Worm (Caenorhabditis elegans) whole organism, dauer: ENCODE data around the gene C15H9.4.

Experiments
- unc-62 ChIP-seq: sonication (generic microtip); optimal IDR thresholded peaks from 2 replicates; lab custom pipeline; 2017; ENCODE audit warnings: missing biosample characterization, missing genetic modification reagents, missing genetic modification characterization

C15H9.4 gene

ce11 chrX:6090779-6091178, 6.7 kb upstream of the C15H9.4 start:
- no peak for TF ChIP-seq unc-62 (GFP tag; lab: Kevin White, UChicago)

DNA sequence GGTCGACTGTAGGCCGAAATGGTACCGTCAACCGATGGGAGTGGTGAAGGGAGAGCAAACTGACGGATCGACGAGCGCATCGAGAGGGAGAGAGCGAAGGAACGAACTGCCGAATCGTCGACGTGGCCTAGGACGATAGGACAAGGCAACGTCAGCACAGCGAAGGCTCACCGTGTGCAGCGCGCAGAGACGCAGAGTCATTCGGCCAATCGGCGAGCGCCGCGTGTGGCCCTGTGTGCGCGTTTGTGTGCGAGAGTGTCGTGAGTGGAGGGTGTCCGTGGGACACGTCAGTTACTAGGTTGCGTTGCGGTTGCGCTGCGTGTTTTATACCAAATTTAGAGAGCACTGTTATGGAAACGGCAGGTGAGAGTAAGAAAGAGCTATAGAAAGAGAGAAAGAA, 5.5 kb upstream of the C15H9.4 start, which contains the start of gene hsp-3:
Gene hsp-3 (minus strand): TSS at position 158 of the 400 bp plus-strand sequence.
- TF ChIP-seq unc-62 (GFP tag; lab: Kevin White, UChicago): no peak

DNA sequence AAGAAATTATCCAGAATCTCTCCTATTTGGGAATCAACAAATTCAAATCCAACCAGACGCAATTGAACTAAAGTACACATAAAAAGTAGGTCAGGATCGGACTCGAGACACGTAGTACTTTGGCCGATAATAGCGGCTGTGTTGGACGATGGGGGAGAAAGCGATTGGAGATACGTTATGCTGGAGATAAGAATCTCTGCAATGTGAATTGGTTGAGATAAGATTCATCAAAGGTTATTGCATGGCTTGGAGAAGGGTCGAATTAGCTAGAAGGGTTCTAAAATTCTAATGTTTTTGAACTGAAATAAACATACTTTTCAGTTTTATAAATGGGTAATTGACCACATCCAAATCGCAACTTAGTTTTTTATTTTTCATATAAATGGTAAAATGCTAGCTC, 4.9 kb upstream of the C15H9.4 start:
- no peak for TF ChIP-seq unc-62 (GFP tag; lab: Kevin White, UChicago)

DNA sequence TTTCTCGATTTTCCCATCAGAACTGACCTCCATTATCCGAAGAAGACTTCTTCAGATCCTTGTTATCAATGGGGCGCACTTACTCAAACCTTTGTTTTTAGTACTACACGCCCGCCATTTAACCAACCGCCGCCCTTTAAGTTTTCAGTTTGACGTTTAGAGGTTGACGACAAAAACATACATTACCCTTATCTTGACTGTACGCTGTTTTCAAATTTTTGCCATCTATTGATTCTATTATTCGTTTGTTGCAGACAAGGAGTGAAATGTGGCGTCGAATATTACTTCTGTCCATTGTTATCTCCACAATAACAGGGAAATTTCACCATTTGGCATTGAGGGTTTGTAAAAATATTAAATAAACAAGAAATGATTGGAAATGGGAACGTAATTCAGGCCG, 4.4 kb upstream of the C15H9.4 start, which contains the start of gene C15H9.5:
Gene C15H9.5 (plus strand): TSS at position 255 of the 400 bp plus-strand sequence.
- no peak for TF ChIP-seq unc-62 (GFP tag; lab: Kevin White, UChicago)

ce11 chrX:6098420-6098819, 977 bp downstream of the C15H9.4 start:
- no peak for TF ChIP-seq unc-62 (GFP tag; lab: Kevin White, UChicago)

DNA sequence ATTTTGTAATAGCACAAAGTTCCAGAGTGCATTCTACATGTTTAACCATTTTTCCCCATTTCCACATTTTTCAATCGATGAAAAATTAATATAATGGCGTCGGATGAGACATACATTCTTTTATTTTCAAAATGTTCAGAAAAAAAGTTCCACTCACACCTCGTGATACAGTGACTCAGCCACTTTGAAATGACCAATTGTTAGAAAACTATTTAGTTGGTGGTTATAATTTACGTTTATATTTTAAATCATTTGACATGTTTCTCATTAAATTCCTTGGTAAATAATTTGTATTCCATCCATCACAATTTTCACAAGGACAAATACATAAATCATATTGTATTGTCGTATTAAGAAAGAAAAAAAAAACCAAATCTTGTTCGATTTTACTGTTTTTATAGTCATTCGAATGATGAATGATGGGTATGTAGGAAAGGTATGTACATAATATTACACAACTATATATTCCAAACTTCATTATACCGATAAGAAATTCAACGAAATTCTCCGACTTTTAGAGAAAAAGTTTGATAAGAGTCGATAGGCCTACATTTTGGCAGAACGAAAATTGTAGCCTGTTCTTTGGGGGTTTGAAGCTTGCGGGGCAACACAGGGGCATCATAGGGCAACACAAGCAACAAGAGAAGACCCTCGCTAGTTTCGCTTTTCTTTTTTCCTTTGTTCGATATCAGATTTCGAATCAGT, 3.1 kb downstream of the C15H9.4 start:
- no peak for TF ChIP-seq unc-62 (GFP tag; lab: Kevin White, UChicago)

- no peak for TF ChIP-seq unc-62 (GFP tag; lab: Kevin White, UChicago)
Observed at ce11 chrX:6103297-6103696, 5.9 kb downstream of the C15H9.4 start, which contains the start of gene C15H9.11. TSS of gene C15H9.11 (minus strand) at chrX:6103397.

DNA sequence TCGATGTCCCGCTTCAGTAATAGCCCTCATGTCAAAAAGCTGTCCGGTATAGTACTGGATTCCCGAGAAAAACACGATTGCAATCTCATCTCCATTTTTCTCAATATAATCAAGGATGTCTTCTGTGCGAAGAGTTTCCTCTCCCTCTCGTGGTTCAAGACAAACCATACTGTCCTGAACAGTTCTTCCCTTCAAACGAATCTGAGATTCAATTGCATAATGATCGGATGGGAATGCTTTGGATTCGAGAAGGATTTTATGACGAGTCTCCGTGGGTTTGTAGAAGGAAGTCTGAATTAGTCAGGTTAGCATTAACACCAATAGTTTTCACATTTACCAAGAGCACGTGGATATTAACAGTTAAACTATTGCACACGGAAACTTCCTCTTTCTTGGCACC, 10.5 kb downstream of the C15H9.4 start:
- no peak for TF ChIP-seq unc-62 (GFP tag; lab: Kevin White, UChicago)

- no peak for TF ChIP-seq unc-62 (GFP tag; lab: Kevin White, UChicago)
Observed at ce11 chrX:6109288-6109770, 11.9 kb downstream of the C15H9.4 start, which contains the start of gene kynu-1. TSS of gene kynu-1 (minus strand) at chrX:6109338.

DNA sequence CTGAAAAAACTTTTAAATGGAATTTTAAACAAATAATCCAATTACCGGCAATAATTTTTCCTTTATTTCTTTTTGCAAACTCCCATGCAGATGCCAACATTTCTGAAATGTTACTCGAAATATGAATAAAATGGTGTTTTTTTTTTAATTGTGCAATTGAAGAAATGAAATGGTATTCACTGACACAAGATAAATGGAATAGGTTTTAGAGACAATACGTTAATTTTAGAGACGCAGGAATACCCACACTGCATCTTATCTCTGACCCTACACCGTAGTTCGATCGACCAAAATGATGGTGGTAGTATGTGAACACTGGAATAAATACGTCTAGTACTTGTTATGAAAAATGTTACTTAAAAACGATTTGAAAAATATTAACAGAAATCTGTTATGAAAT, 15.4 kb downstream of the C15H9.4 start, which contains the start of gene prx-3:
Gene prx-3 (minus strand): TSS at position 101 of the 400 bp plus-strand sequence.
- no peak for TF ChIP-seq unc-62 (GFP tag; lab: Kevin White, UChicago)

DNA sequence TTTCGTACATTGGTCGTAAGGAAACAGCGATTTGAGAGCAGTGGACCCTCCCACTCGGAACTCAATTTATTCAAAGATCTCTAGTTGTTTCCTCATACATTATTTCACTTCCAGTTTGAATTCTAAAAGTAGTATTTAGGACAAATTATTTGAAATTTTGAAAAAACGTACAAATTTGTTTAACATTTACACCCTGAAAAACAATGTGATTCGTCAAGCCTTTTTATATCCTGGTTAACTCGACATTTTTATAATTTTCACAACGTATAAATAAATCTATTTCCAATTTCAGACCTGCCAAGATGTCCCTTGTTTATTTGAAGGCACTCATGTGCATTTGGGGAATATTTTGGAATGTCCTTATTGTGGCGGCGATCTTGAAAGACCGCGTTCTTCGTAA, 18.1 kb downstream of the C15H9.4 start, which contains the start of gene C15H9.3:
Gene C15H9.3 (plus strand): TSS at position 301 of the 400 bp plus-strand sequence.
- no peak for TF ChIP-seq unc-62 (GFP tag; lab: Kevin White, UChicago)

DNA sequence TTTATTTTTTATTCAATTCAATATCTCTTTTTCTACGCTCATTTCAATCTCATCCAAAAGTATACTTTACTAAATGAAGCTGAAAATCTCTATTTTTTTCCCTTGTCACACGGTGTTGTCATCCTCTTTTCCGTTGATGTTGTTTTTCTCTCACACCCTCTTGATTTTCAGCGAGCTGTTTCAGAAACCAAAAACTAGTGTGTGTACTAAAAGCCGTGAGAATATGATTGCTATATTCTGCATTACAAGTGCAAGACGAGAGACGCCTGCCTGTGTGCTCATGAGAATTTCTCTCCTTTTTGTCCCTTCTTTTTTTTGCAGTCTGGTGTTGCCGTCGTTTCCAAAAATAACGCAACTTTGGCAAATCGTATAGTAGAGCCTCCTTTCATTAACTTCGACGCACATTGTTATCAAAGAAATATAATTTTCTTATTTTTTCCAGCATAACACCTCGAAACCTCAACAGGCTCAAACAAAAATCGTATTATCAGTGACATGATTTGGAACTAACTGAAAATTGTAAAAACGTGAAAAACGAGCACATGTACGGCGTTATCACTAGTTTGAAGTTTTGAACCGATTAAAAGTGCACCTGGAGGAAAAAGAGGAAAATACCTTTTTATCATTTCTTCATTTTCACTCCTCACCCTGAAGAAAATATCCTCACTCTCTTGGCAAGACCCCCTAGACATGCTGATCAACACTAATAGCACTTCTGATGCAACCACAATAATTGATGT, 20.8 kb downstream of the C15H9.4 start, which contains the start of gene C15H9.2:
Gene C15H9.2 (plus strand): TSS at position 441 of the 740 bp plus-strand sequence.
- no peak for TF ChIP-seq unc-62 (GFP tag; lab: Kevin White, UChicago)

- TF ChIP-seq unc-62 (GFP tag; lab: Kevin White, UChicago): no peak
Observed at ce11 chrX:6121279-6121678, 23.8 kb downstream of the C15H9.4 start.

- no peak for TF ChIP-seq unc-62 (GFP tag; lab: Kevin White, UChicago)
Observed at ce11 chrX:6122026-6122425, 24.6 kb downstream of the C15H9.4 start, which contains the start of gene nnt-1. TSS of gene nnt-1 (plus strand) at chrX:6122311.

DNA sequence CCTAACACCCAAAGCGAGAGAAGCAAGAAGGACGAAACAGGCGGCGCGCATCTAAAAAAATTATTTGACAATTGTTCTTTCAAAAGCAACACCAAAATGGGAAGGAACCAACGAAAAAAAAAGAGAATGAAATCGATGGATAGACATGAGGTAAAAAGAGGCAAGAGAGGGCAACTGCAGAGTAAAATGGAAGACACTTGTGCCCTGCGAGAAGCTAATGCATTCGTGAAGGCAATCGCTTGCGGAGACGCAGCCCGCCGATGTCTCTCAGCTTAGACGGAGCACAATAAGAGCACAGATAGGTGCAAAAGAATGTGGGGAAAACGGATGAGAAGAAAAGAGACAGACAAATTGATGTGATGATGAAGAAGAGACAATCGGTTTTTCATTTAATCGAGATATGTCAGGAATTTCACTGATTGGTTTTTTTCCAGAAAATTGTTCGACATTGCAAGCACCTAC, 30.8 kb downstream of the C15H9.4 start, which contains the start of gene C15H9.9:
Gene C15H9.9 (minus strand): TSS at position 51 of the 462 bp plus-strand sequence.
- TF ChIP-seq unc-62 (GFP tag; lab: Kevin White, UChicago): no peak

ce11 chrX:6128773-6129172, 31.3 kb downstream of the C15H9.4 start:
- TF ChIP-seq unc-62 (GFP tag; lab: Kevin White, UChicago): no peak
